Worm (Caenorhabditis elegans): Measurements from ENCODE around the gene sdz-20.

The sdz-20 gene

ce11 chrIII:13346785-13347184, 12.9 kb downstream of the sdz-20 start, which contains the start of gene mtm-6:
TSS of gene mtm-6 (plus strand) at chrIII:13347085.
- TF ChIP-seq mep-1 (tag; optimal IDR thresholded peaks at IDR 0.05) (peak; percentile 44), gei-8 (GFP tag; optimal IDR thresholded peaks at IDR 0.05) (no peak), zip-11 (GFP tag; IDR thresholded peaks at IDR 0.05) (no peak), D1046.2 (GFP tag; IDR thresholded peaks at IDR 0.05) (no peak), nhr-6 (tag; optimal IDR thresholded peaks at IDR 0.05) (no peak), rbr-2 (tag; optimal IDR thresholded peaks at IDR 0.05) (no peak), tra-1 (GFP tag; IDR thresholded peaks at IDR 0.05) (0 out of 2 replicates have a peak, but pooled peaks have one; percentile 24), dve-1 (tag; optimal IDR thresholded peaks at IDR 0.05; ENCODE audit: insufficient read depth) (peak; percentile 17), vab-7 (GFP tag; IDR thresholded peaks at IDR 0.05) (no peak), lin-15B (tag; optimal IDR thresholded peaks at IDR 0.05) (no peak), hlh-11 (tag; optimal IDR thresholded peaks at IDR 0.05) (peak; percentile 25), egl-27 (tag; optimal IDR thresholded peaks at IDR 0.05) (no peak), php-3 (GFP tag; IDR thresholded peaks at IDR 0.05) (0 out of 2 replicates have a peak, but pooled peaks have one; percentile 11)

DNA sequence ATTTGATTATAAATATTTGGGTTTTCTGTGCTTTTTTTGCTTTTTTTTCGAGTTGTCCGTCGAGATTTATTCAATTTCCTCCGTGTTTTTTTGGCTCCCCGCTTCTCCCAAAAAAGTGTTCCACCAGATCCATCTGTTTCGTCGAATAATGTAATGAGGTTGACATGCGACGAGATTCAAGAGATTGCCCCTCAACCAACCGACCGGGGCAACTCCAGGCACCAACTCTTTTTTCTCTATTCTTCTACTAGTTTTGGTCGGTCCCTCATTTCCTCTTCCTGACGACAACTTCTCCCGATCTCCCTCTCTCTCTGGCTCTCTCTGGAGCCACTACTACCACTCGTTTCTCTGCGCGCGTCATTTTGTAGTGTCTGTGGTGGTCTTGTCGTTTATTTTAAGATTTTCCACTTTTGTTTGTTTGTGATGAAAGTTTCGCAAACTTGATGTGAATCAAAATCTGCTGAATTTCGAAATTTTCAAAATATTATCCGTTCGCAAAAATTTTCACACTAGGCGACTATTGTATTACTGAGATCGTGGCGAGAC, 14.0 kb downstream of the sdz-20 start:
- TF ChIP-seq dmd-9 (GFP tag; IDR thresholded peaks at IDR 0.05) (no peak), R02D3.7 (tag; optimal IDR thresholded peaks at IDR 0.05) (no peak), T26A8.4 (GFP tag; IDR thresholded peaks at IDR 0.05) (no peak), dmd-6 (GFP tag; IDR thresholded peaks at IDR 0.05) (no peak), ceh-62 (tag; optimal IDR thresholded peaks at IDR 0.05) (no peak), saeg-2 (GFP tag; IDR thresholded peaks at IDR 0.05) (no peak), nhr-77 (tag; optimal IDR thresholded peaks at IDR 0.05) (no peak), lsy-2 (tag; optimal IDR thresholded peaks at IDR 0.05) (peak in 1 of 2 experiments; percentile 10), unc-62 (GFP tag; optimal IDR thresholded peaks at IDR 0.05 in 1 of 2) (peak in 1 of 2 experiments; percentile 63), unc-62 (tag; optimal IDR thresholded peaks at IDR 0.05) (no peak), spr-1 (tag; optimal IDR thresholded peaks at IDR 0.05) (no peak), rbr-2 (tag; optimal IDR thresholded peaks at IDR 0.05) (peak; percentile 32), F49E8.2 (tag; optimal IDR thresholded peaks at IDR 0.05; ENCODE audit: borderline replicate concordance) (no peak)

DNA sequence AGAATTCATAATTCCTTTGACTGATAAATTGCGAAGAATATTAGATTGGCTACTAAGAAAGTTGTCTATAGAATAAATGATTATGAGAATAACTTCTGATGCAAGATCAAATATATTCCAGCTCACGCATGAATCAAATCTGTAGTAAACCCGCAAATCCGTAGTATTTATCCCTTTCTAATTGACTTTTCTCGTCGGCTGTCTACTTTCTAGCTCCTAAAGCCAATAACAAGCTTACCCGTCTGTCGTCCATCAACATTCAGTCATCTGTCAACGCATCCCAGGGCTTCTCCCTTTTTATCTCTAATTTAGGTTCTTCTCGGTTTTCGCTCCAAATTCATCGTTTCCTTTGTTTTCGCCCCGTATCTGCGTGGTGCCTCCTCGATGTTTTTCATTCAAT, 15.0 kb downstream of the sdz-20 start:
- peak in 1 of 2 experiments; percentile 28 for TF ChIP-seq unc-62 (GFP tag; optimal IDR thresholded peaks at IDR 0.05 in 1 of 2)
- TF ChIP-seq unc-62 (tag; optimal IDR thresholded peaks at IDR 0.05), result no peak
- peak; percentile 36 for TF ChIP-seq rbr-2 (tag; optimal IDR thresholded peaks at IDR 0.05)
- TF ChIP-seq zip-2 (tag; optimal IDR thresholded peaks at IDR 0.05), result no peak
- TF ChIP-seq cey-2 (tag; optimal IDR thresholded peaks at IDR 0.05; ENCODE audit: borderline replicate concordance, insufficient read depth), result no peak

DNA sequence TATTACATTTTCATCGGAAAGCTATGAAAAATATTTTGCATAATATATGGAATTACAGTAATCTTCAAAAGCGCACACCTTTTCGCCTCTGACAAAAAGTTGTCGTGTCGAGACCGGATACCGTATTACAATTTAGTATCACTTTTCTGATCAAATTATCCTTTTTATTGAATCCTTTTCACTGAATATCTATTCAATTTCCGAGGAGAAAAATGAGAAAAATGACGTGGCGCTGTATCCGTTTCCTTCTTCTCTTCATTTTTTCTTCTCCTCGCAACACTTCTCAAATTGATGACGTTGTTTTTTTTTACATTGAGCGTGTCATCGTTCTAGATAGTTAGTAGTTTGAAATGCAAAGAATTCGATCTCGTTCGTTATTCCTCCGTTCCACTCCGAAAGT, 17.1 kb downstream of the sdz-20 start:
- TF ChIP-seq ctbp-1 (GFP tag; IDR thresholded peaks at IDR 0.05) (peak; percentile 25; the same call in 1 of the 2 replicates), nhr-11 (tag; optimal IDR thresholded peaks at IDR 0.05) (no peak), ztf-11 (tag; optimal IDR thresholded peaks at IDR 0.05) (no peak), ztf-7 (tag; optimal IDR thresholded peaks at IDR 0.05) (no peak), lsy-2 (tag; optimal IDR thresholded peaks at IDR 0.05) (peak in 1 of 2 experiments; percentile 37), dmd-9 (GFP tag; IDR thresholded peaks at IDR 0.05) (no peak), mes-2 (tag; optimal IDR thresholded peaks at IDR 0.05; ENCODE audit: poor library complexity, severe bottlenecking) (no peak), zfp-2 (tag; optimal IDR thresholded peaks at IDR 0.05) (no peak), lin-15B (tag; optimal IDR thresholded peaks at IDR 0.05) (no peak), ces-1 (GFP tag; optimal IDR thresholded peaks at IDR 0.05) (peak; percentile 82)

- TF ChIP-seq R02D3.7 (tag; optimal IDR thresholded peaks at IDR 0.05) (no peak), zag-1 (tag; optimal IDR thresholded peaks at IDR 0.05) (no peak), nhr-11 (tag; optimal IDR thresholded peaks at IDR 0.05) (no peak), F49E8.2 (tag; optimal IDR thresholded peaks at IDR 0.05; ENCODE audit: borderline replicate concordance) (no peak), dmd-8 (GFP tag; IDR thresholded peaks at IDR 0.05) (no peak), Y105C5A.15 (GFP tag; IDR thresholded peaks at IDR 0.05) (no peak), rbr-2 (tag; optimal IDR thresholded peaks at IDR 0.05) (no peak), nhr-48 (tag; optimal IDR thresholded peaks at IDR 0.05) (no peak)
Observed at ce11 chrIII:13359256-13359655, 25.4 kb downstream of the sdz-20 start, which contains the start of gene F53A2.9. TSS of gene F53A2.9 (minus strand) at chrIII:13359356.
